Worm (Caenorhabditis elegans) whole organism, L3 larva: ENCODE measurements around the gene vps-33.1.

Source experiments
- R02D3.7 ChIP-seq: fragments of 150-350 bp; optimal IDR thresholded peaks from 2 replicates; lab custom pipeline; 2014; ENCODE audit warnings: missing biosample characterization, missing genetic modification characterization
- ZK546.5 ChIP-seq: sonication (generic microtip); optimal IDR thresholded peaks from 2 replicates; lab custom pipeline; 2017; ENCODE audit warnings: missing biosample characterization, missing genetic modification characterization
- aly-2 ChIP-seq: fragments of 150-350 bp; optimal IDR thresholded peaks from 2 replicates; lab custom pipeline; 2014; ENCODE audit warnings: missing biosample characterization, missing genetic modification characterization
- ama-1 ChIP-seq: fragments of 150-350 bp; optimal IDR thresholded peaks from 2 replicates; lab custom pipeline; 2018
- ceh-28 ChIP-seq: fragments of 150-350 bp; optimal IDR thresholded peaks from 2 replicates; lab custom pipeline; 2014; ENCODE audit warnings: missing biosample characterization, missing genetic modification reagents, missing genetic modification characterization
- ceh-82 ChIP-seq: fragments of 150-350 bp; optimal IDR thresholded peaks from 2 replicates; lab custom pipeline; 2014; ENCODE audit warnings: missing biosample characterization, missing genetic modification characterization
- ceh-9 ChIP-seq: sonication (generic microtip); optimal IDR thresholded peaks from 2 replicates; lab custom pipeline; 2018; ENCODE audit warnings: missing biosample characterization, missing genetic modification characterization
- daf-12 ChIP-seq: fragments of 150-350 bp; optimal IDR thresholded peaks from 2 replicates; lab custom pipeline; 2014; ENCODE audit warnings: missing biosample characterization, missing genetic modification reagents, missing genetic modification characterization
- egl-27 ChIP-seq: sonication (generic microtip); optimal IDR thresholded peaks from 4 replicates; lab custom pipeline; 2017; ENCODE audit warnings: missing biosample characterization, missing genetic modification reagents, missing genetic modification characterization
- egl-5 ChIP-seq: fragments of 150-350 bp; optimal IDR thresholded peaks from 2 replicates; lab custom pipeline; 2017; ENCODE audit warnings: missing biosample characterization, missing genetic modification reagents, missing genetic modification characterization, inconsistent platforms
- elt-1 ChIP-seq: fragments of 150-350 bp; optimal IDR thresholded peaks from 2 replicates; lab custom pipeline; 2014; ENCODE audit warnings: missing biosample characterization, missing genetic modification characterization
- elt-2 ChIP-seq: sonication (generic microtip); optimal IDR thresholded peaks from 2 replicates; lab custom pipeline; 2016; ENCODE audit warnings: missing genetic modification reagents, mild to moderate bottlenecking, missing genetic modification characterization, missing compliant biosample characterization
- elt-3 ChIP-seq, 3 experiments: fragments of 150-350 bp in 1 of 3; sonication (generic microtip) in 2 of 3; optimal IDR thresholded peaks; 2 replicates in 2 of 3; 4 replicates in 1 of 3; lab custom pipeline; 2014 to 2017; ENCODE audit warnings: missing biosample characterization in 3 of 3, missing genetic modification characterization in 3 of 3
- eor-1 ChIP-seq, 2 experiments: fragments of 150-350 bp; optimal IDR thresholded peaks; 2 replicates each; lab custom pipeline; 2014 to 2018; ENCODE audit warnings: missing biosample characterization in 2 of 2, missing genetic modification characterization in 2 of 2
- fkh-10 ChIP-seq: sonication (generic microtip); optimal IDR thresholded peaks from 2 replicates; lab custom pipeline; 2017; ENCODE audit warnings: missing biosample characterization, missing genetic modification reagents, missing genetic modification characterization
- fkh-2 ChIP-seq: fragments of 150-350 bp; optimal IDR thresholded peaks from 2 replicates; lab custom pipeline; 2014; ENCODE audit warnings: missing biosample characterization, missing genetic modification reagents, missing genetic modification characterization
- fos-1 ChIP-seq: fragments of 150-350 bp; optimal IDR thresholded peaks from 2 replicates; lab custom pipeline; 2014; ENCODE audit warnings: missing biosample characterization, missing genetic modification characterization
- hmg-11 ChIP-seq: sonication (generic microtip); optimal IDR thresholded peaks from 2 replicates; lab custom pipeline; 2016; ENCODE audit warnings: missing genetic modification characterization, missing compliant biosample characterization
- jun-1 ChIP-seq: fragments of 150-350 bp; optimal IDR thresholded peaks from 2 replicates; lab custom pipeline; 2014; ENCODE audit warnings: missing biosample characterization, missing genetic modification reagents, missing genetic modification characterization
- lin-15B ChIP-seq: fragments of 150-350 bp; optimal IDR thresholded peaks from 2 replicates; lab custom pipeline; 2014; ENCODE audit warnings: missing biosample characterization, missing genetic modification characterization
- lin-39 ChIP-seq: fragments of 150-350 bp; optimal IDR thresholded peaks from 2 replicates; lab custom pipeline; 2018; ENCODE audit warnings: missing biosample characterization, missing genetic modification reagents, missing genetic modification characterization
- lsy-12 ChIP-seq: sonication (generic microtip); optimal IDR thresholded peaks from 2 replicates; lab custom pipeline; 2016; ENCODE audit warnings: mild to moderate bottlenecking, missing genetic modification characterization, missing compliant biosample characterization
- mdl-1 ChIP-seq: fragments of 150-350 bp; optimal IDR thresholded peaks from 2 replicates; lab custom pipeline; 2014; ENCODE audit warnings: missing biosample characterization, missing genetic modification characterization
- mml-1 ChIP-seq: fragments of 150-350 bp; sonication (generic microtip); optimal IDR thresholded peaks from 3 replicates; lab custom pipeline; 2014; ENCODE audit warnings: missing biosample characterization, missing genetic modification characterization
- nfya-1 ChIP-seq: sonication (generic microtip); optimal IDR thresholded peaks from 2 replicates; lab custom pipeline; 2017; ENCODE audit warnings: missing genetic modification characterization, mild to moderate bottlenecking, missing compliant biosample characterization, antibody characterized with exemption, moderate library complexity; ENCODE audit not compliant: insufficient read depth
- nhr-11 ChIP-seq: fragments of 150-350 bp; optimal IDR thresholded peaks from 2 replicates; lab custom pipeline; 2014; ENCODE audit warnings: missing biosample characterization, missing genetic modification characterization
- nhr-12 ChIP-seq: fragments of 150-350 bp; optimal IDR thresholded peaks from 2 replicates; lab custom pipeline; 2014; ENCODE audit warnings: missing biosample characterization, missing genetic modification characterization
- nhr-23 ChIP-seq: fragments of 150-350 bp; optimal IDR thresholded peaks from 2 replicates; lab custom pipeline; 2014; ENCODE audit warnings: missing biosample characterization, missing genetic modification reagents, missing genetic modification characterization
- nhr-237 ChIP-seq: fragments of 150-350 bp; optimal IDR thresholded peaks from 2 replicates; lab custom pipeline; 2014; ENCODE audit warnings: missing biosample characterization, missing genetic modification characterization
- nhr-25 ChIP-seq: sonication (generic microtip); optimal IDR thresholded peaks from 2 replicates; lab custom pipeline; 2017; ENCODE audit warnings: missing biosample characterization, missing genetic modification characterization
- nhr-28 ChIP-seq: fragments of 150-350 bp; optimal IDR thresholded peaks from 2 replicates; lab custom pipeline; 2014; ENCODE audit warnings: missing biosample characterization, missing genetic modification characterization
- nhr-43 ChIP-seq: sonication (generic microtip); optimal IDR thresholded peaks from 2 replicates; lab custom pipeline; 2016; ENCODE audit warnings: mild to moderate bottlenecking, missing genetic modification characterization, missing compliant biosample characterization; ENCODE audit not compliant: poor library complexity, severe bottlenecking
- nhr-67 ChIP-seq: fragments of 150-350 bp; optimal IDR thresholded peaks from 2 replicates; lab custom pipeline; 2014; ENCODE audit warnings: missing biosample characterization, missing genetic modification characterization
- nhr-76 ChIP-seq: fragments of 150-350 bp; sonication (generic microtip); optimal IDR thresholded peaks from 5 replicates; lab custom pipeline; 2014; ENCODE audit warnings: missing biosample characterization, missing genetic modification characterization
- nhr-77 ChIP-seq: fragments of 150-350 bp; optimal IDR thresholded peaks from 2 replicates; lab custom pipeline; 2014; ENCODE audit warnings: missing biosample characterization, missing genetic modification characterization
- pha-4 ChIP-seq: fragments of 150-350 bp; optimal IDR thresholded peaks from 2 replicates; lab custom pipeline; 2014; ENCODE audit warnings: missing biosample characterization, missing genetic modification reagents, missing genetic modification characterization
- pqm-1 ChIP-seq: fragments of 150-350 bp; optimal IDR thresholded peaks from 2 replicates; lab custom pipeline; 2017; ENCODE audit warnings: missing biosample characterization, missing genetic modification characterization, inconsistent platforms
- sea-2 ChIP-seq: fragments of 150-350 bp; sonication (generic microtip); optimal IDR thresholded peaks from 4 replicates; lab custom pipeline; 2014; ENCODE audit warnings: missing biosample characterization, missing genetic modification reagents, missing genetic modification characterization
- skn-1 ChIP-seq: fragments of 150-350 bp; optimal IDR thresholded peaks from 2 replicates; lab custom pipeline; 2014; ENCODE audit warnings: missing biosample characterization, missing genetic modification characterization
- snpc-4 ChIP-seq: fragments of 150-350 bp; optimal IDR thresholded peaks from 2 replicates; lab custom pipeline; 2014; ENCODE audit warnings: missing biosample characterization, missing genetic modification characterization
- tbx-2 ChIP-seq: sonication (generic microtip); optimal IDR thresholded peaks from 2 replicates; lab custom pipeline; 2016; ENCODE audit warnings: mild to moderate bottlenecking, missing genetic modification characterization, missing compliant biosample characterization
- unc-39 ChIP-seq: sonication (generic microtip); optimal IDR thresholded peaks from 4 replicates; lab custom pipeline; 2017; ENCODE audit warnings: missing biosample characterization, missing genetic modification characterization
- unc-62 ChIP-seq: fragments of 150-350 bp; sonication (generic microtip); optimal IDR thresholded peaks from 4 replicates; lab custom pipeline; 2014; ENCODE audit warnings: missing biosample characterization, missing genetic modification reagents, missing genetic modification characterization
- zag-1 ChIP-seq: fragments of 150-350 bp; optimal IDR thresholded peaks from 2 replicates; lab custom pipeline; 2014; ENCODE audit warnings: missing biosample characterization, missing genetic modification characterization
- ztf-11 ChIP-seq: fragments of 150-350 bp; optimal IDR thresholded peaks from 2 replicates; lab custom pipeline; 2014; ENCODE audit warnings: missing biosample characterization, missing genetic modification characterization
- ztf-4 ChIP-seq: fragments of 150-350 bp; optimal IDR thresholded peaks from 2 replicates; lab custom pipeline; 2014; ENCODE audit warnings: missing biosample characterization, missing genetic modification characterization

The vps-33.1 gene

ce11 chrIII:8657676-8658366, 42.9 kb upstream of the vps-33.1 start:
- no peak for TF ChIP-seq skn-1
- TF ChIP-seq lin-15B (tag; lab: Kevin White, UChicago): no peak
- TF ChIP-seq nhr-23 (tag; lab: Kevin White, UChicago): no peak
- TF ChIP-seq ceh-9 (tag; lab: Kevin White, UChicago): no peak
- no peak for TF ChIP-seq ama-1 (lab: Kevin White, UChicago)
- no peak for TF ChIP-seq ceh-82 (tag; lab: Kevin White, UChicago)
- no peak for TF ChIP-seq mdl-1
- TF ChIP-seq ztf-4 (tag; lab: Kevin White, UChicago): no peak
- TF ChIP-seq fkh-2 (tag; lab: Kevin White, UChicago): no peak
- no peak for TF ChIP-seq unc-62
- no peak for TF ChIP-seq nfya-1 (tag; lab: Kevin White, UChicago)
- no peak for TF ChIP-seq snpc-4 (tag; lab: Kevin White, UChicago)
- no peak for TF ChIP-seq unc-39
- TF ChIP-seq nhr-76 (tag; lab: Kevin White, UChicago): no peak
- no peak for TF ChIP-seq hmg-11 (tag; lab: Kevin White, UChicago)

ce11 chrIII:8658367-8658761, 42.4 kb upstream of the vps-33.1 start:
- TF ChIP-seq nfya-1 (tag; lab: Kevin White, UChicago) (peak; percentile 85), ceh-82 (tag; lab: Kevin White, UChicago) (no peak), nhr-43 (tag; lab: Kevin White, UChicago) (peak; percentile 93), nhr-11 (tag; lab: Kevin White, UChicago) (peak; percentile 78), nhr-67 (tag; lab: Kevin White, UChicago) (no peak), ztf-11 (tag; lab: Kevin White, UChicago) (no peak), unc-62 (peak; percentile 84), nhr-76 (tag; lab: Kevin White, UChicago) (peak; percentile 46), nhr-28 (tag; lab: Kevin White, UChicago) (no peak), fkh-10 (GFP tag; lab: Kevin White, UChicago) (no peak), nhr-25 (peak; percentile 92), lin-39 (tag; lab: Kevin White, UChicago) (peak; percentile 88), fkh-2 (tag; lab: Kevin White, UChicago) (peak; percentile 25), ceh-9 (tag; lab: Kevin White, UChicago) (no peak), snpc-4 (tag; lab: Kevin White, UChicago) (peak; percentile 74), mml-1 (tag; lab: Kevin White, UChicago) (peak; percentile 79), ceh-28 (tag; lab: Kevin White, UChicago) (peak; percentile 79), nhr-77 (tag; lab: Kevin White, UChicago) (no peak), nhr-237 (tag; lab: Kevin White, UChicago) (no peak), ama-1 (lab: Kevin White, UChicago) (peak; percentile 90), egl-27 (tag; lab: Kevin White, UChicago) (peak; percentile 58), mdl-1 (peak; percentile 78), zag-1 (tag; lab: Kevin White, UChicago) (no peak), pqm-1 (tag; lab: Kevin White, UChicago) (peak; percentile 82), lsy-12 (tag; lab: Kevin White, UChicago) (peak; percentile 89), ZK546.5 (tag; lab: Kevin White, UChicago) (no peak), tbx-2 (tag; lab: Kevin White, UChicago) (peak; percentile 88), eor-1 (tag; optimal IDR thresholded peaks at IDR 0.05; lab: Kevin White, UChicago) (peak in 1 of 2 experiments; percentile 32), nhr-23 (tag; lab: Kevin White, UChicago) (peak; percentile 96), aly-2 (tag; lab: Kevin White, UChicago) (no peak), ztf-4 (tag; lab: Kevin White, UChicago) (peak; percentile 66), elt-3 (tag; optimal IDR thresholded peaks at IDR 0.05; lab: Kevin White, UChicago) (peak in 1 of 3 experiments; percentile 90), skn-1 (peak; percentile 80), daf-12 (tag; lab: Kevin White, UChicago) (no peak), elt-2 (tag; lab: Kevin White, UChicago) (peak; percentile 98), hmg-11 (tag; lab: Kevin White, UChicago) (peak; percentile 37), fos-1 (tag; lab: Kevin White, UChicago) (no peak), R02D3.7 (tag; lab: Kevin White, UChicago) (peak; percentile 33), jun-1 (tag; lab: Kevin White, UChicago) (peak; percentile 89), unc-39 (no peak), nhr-12 (tag; lab: Kevin White, UChicago) (no peak), sea-2 (GFP tag; lab: Kevin White, UChicago) (no peak), lin-15B (tag; lab: Kevin White, UChicago) (peak; percentile 52), elt-1 (tag; lab: Kevin White, UChicago) (peak; percentile 85), pha-4 (tag; lab: Kevin White, UChicago) (peak; percentile 98), egl-5 (tag; lab: Kevin White, UChicago) (peak; percentile 99)
